Worm (Caenorhabditis elegans) whole organism, L4 larva: ENCODE results near the gene paml-1.

Experiments
- D1046.2 ChIP-seq: fragments of 200-800 bp; sonication (Bioruptor generic); IDR thresholded peaks from 2 replicates; pipeline ENCODE4 v1.3.6; 2022; ENCODE audit warnings: missing genetic modification characterization, missing compliant biosample characterization
- T20F7.1 ChIP-seq: fragments of 200-800 bp; sonication (Bioruptor generic); optimal IDR thresholded peaks from 2 replicates; lab custom pipeline; 2018; ENCODE audit warnings: mild to moderate bottlenecking, missing genetic modification characterization, missing compliant biosample characterization
- T26A8.4 ChIP-seq: fragments of 200-800 bp; sonication (Bioruptor generic); IDR thresholded peaks from 2 replicates; pipeline ENCODE4 v1.3.6; 2022; ENCODE audit warnings: missing genetic modification characterization, missing compliant biosample characterization
- Y75B8A.6 ChIP-seq: fragments of 200-800 bp; sonication (Bioruptor generic); IDR thresholded peaks from 2 replicates; pipeline ENCODE4 v1.3.6; 2022; ENCODE audit warnings: missing genetic modification reagents, missing genetic modification characterization, missing compliant biosample characterization
- aha-1 ChIP-seq: fragments of 150-350 bp; peaks from one replicate; lab custom pipeline; 2014; ENCODE audit warnings: missing biosample characterization, missing genetic modification characterization
- ama-1 ChIP-seq: fragments of 150-350 bp; optimal IDR thresholded peaks from 2 replicates; lab custom pipeline; 2014; ENCODE audit warnings: inconsistent platforms, mixed read lengths
- ceh-20 ChIP-seq: fragments of 200-800 bp; sonication (Bioruptor generic); IDR thresholded peaks from 2 replicates; pipeline ENCODE4 v1.3.6; 2022; ENCODE audit warnings: missing genetic modification reagents, missing genetic modification characterization, missing compliant biosample characterization
- ceh-32 ChIP-seq: sonication (generic microtip); optimal IDR thresholded peaks from 2 replicates; lab custom pipeline; 2016; ENCODE audit warnings: mild to moderate bottlenecking, missing genetic modification characterization, missing compliant biosample characterization; ENCODE audit not compliant: poor library complexity
- ceh-44 ChIP-seq: fragments of 200-800 bp; sonication (Bioruptor generic); IDR thresholded peaks from 2 replicates; pipeline ENCODE4 v1.3.6; 2022; ENCODE audit warnings: missing genetic modification reagents, missing genetic modification characterization, missing compliant biosample characterization
- ces-1 ChIP-seq: fragments of 150-350 bp; sonication (generic microtip); optimal IDR thresholded peaks from 4 replicates; lab custom pipeline; 2014; ENCODE audit warnings: missing biosample characterization, missing genetic modification reagents, missing genetic modification characterization
- daf-16 ChIP-seq, 3 experiments: sonication (generic microtip); optimal IDR thresholded peaks; 2 replicates each; lab custom pipeline; 2016 to 2017; ENCODE audit warnings: missing genetic modification characterization in 3 of 3, missing genetic modification reagents in 3 of 3, mild to moderate bottlenecking in 2 of 3, missing compliant biosample characterization in 2 of 3, missing biosample characterization in 1 of 3, moderate library complexity in 1 of 3
- daf-19 ChIP-seq: fragments of 200-800 bp; sonication (Bioruptor generic); conservative IDR thresholded peaks from 2 replicates; pipeline ENCODE4 v1.3.6; 2022; ENCODE audit warnings: missing genetic modification characterization, missing compliant biosample characterization
- dmd-6 ChIP-seq: fragments of 200-800 bp; sonication (Bioruptor generic); IDR thresholded peaks from 2 replicates; pipeline ENCODE4 v1.3.6; 2022; ENCODE audit warnings: missing genetic modification reagents, missing genetic modification characterization, missing compliant biosample characterization
- dve-1 ChIP-seq: sonication (generic microtip); optimal IDR thresholded peaks from 2 replicates; lab custom pipeline; 2017; ENCODE audit warnings: antibody characterized with exemption, mild to moderate bottlenecking, missing genetic modification characterization, missing compliant biosample characterization; ENCODE audit not compliant: insufficient read depth
- fkh-10 ChIP-seq: fragments of 150-350 bp; optimal IDR thresholded peaks from 2 replicates; lab custom pipeline; 2014; ENCODE audit warnings: missing biosample characterization, missing genetic modification reagents, missing genetic modification characterization
- hlh-11 ChIP-seq: fragments of 200-800 bp; sonication (Bioruptor generic); optimal IDR thresholded peaks from 2 replicates; lab custom pipeline; 2018; ENCODE audit warnings: mild to moderate bottlenecking, missing genetic modification characterization, missing compliant biosample characterization
- hlh-30 ChIP-seq: sonication (generic microtip); optimal IDR thresholded peaks from 2 replicates; lab custom pipeline; 2017; ENCODE audit warnings: antibody characterized with exemption, mild to moderate bottlenecking, missing genetic modification characterization, missing compliant biosample characterization; ENCODE audit not compliant: insufficient read depth
- hmg-1.1 ChIP-seq: fragments of 200-800 bp; sonication (Bioruptor generic); IDR thresholded peaks from 2 replicates; pipeline ENCODE4 v1.3.6; 2022; ENCODE audit warnings: missing genetic modification reagents, missing genetic modification characterization, missing compliant biosample characterization
- jun-1 ChIP-seq: fragments of 150-350 bp; optimal IDR thresholded peaks from 2 replicates; lab custom pipeline; 2014; ENCODE audit warnings: missing biosample characterization, missing genetic modification reagents, missing genetic modification characterization
- lin-1 ChIP-seq: fragments of 200-800 bp; sonication (Bioruptor generic); IDR thresholded peaks from 2 replicates; pipeline ENCODE4 v1.3.6; 2022; ENCODE audit warnings: missing genetic modification reagents, missing genetic modification characterization, missing compliant biosample characterization
- lin-29 ChIP-seq: fragments of 200-800 bp; sonication (Bioruptor generic); IDR thresholded peaks from 2 replicates; pipeline ENCODE4 v1.3.6; 2022; ENCODE audit warnings: missing genetic modification reagents, missing genetic modification characterization, missing compliant biosample characterization
- lin-39 ChIP-seq: fragments of 150-350 bp; optimal IDR thresholded peaks from 2 replicates; lab custom pipeline; 2014; ENCODE audit warnings: missing biosample characterization, missing genetic modification reagents, missing genetic modification characterization
- lir-3 ChIP-seq: sonication (generic microtip); optimal IDR thresholded peaks from 2 replicates; lab custom pipeline; 2016; ENCODE audit warnings: mild to moderate bottlenecking, missing genetic modification characterization, missing compliant biosample characterization
- lsy-2 ChIP-seq, 2 experiments: fragments of 150-350 bp in 1 of 2; sonication (generic microtip) in 1 of 2; optimal IDR thresholded peaks; 2 replicates each; lab custom pipeline; 2014 to 2017; ENCODE audit warnings: missing biosample characterization in 2 of 2, missing genetic modification characterization in 2 of 2
- madf-5 ChIP-seq, 2 experiments: fragments of 200-800 bp; sonication (Bioruptor generic); IDR thresholded peaks; 2 replicates each; pipeline ENCODE4 v1.3.6; 2022; ENCODE audit warnings: missing compliant biosample characterization in 2 of 2, missing genetic modification characterization in 2 of 2
- mep-1 ChIP-seq: fragments of 150-350 bp; sonication (generic microtip); optimal IDR thresholded peaks from 3 replicates; lab custom pipeline; 2014; ENCODE audit warnings: missing biosample characterization, missing genetic modification characterization
- mxl-2 ChIP-seq: fragments of 200-800 bp; sonication (Bioruptor generic); conservative IDR thresholded peaks from 2 replicates; pipeline ENCODE4 v1.3.6; 2022; ENCODE audit warnings: missing genetic modification reagents, missing genetic modification characterization, missing compliant biosample characterization
- nhr-102 ChIP-seq: sonication (generic microtip); optimal IDR thresholded peaks from 2 replicates; lab custom pipeline; 2016; ENCODE audit warnings: mild to moderate bottlenecking, missing genetic modification characterization, moderate library complexity, missing compliant biosample characterization
- nhr-111 ChIP-seq: fragments of 200-800 bp; sonication (Bioruptor generic); optimal IDR thresholded peaks from 2 replicates; lab custom pipeline; 2018; ENCODE audit warnings: mild to moderate bottlenecking, missing genetic modification characterization, missing compliant biosample characterization
- nhr-41 ChIP-seq: fragments of 200-800 bp; sonication (Bioruptor generic); IDR thresholded peaks from 2 replicates; pipeline ENCODE4 v1.3.6; 2022; ENCODE audit warnings: missing genetic modification reagents, missing genetic modification characterization, missing compliant biosample characterization
- nhr-76 ChIP-seq: fragments of 150-350 bp; optimal IDR thresholded peaks from 2 replicates; lab custom pipeline; 2014; ENCODE audit warnings: missing biosample characterization, missing genetic modification characterization
- saeg-2 ChIP-seq: fragments of 200-800 bp; sonication (Bioruptor generic); IDR thresholded peaks from 2 replicates; pipeline ENCODE4 v1.3.6; 2022; ENCODE audit warnings: missing genetic modification reagents, missing genetic modification characterization, missing compliant biosample characterization
- set-16 ChIP-seq: fragments of 200-800 bp; sonication (Bioruptor generic); IDR thresholded peaks from 2 replicates; pipeline ENCODE4 v1.3.6; 2022; ENCODE audit warnings: missing genetic modification reagents, missing genetic modification characterization, missing compliant biosample characterization
- skn-1 ChIP-seq: fragments of 150-350 bp; optimal IDR thresholded peaks from 2 replicates; lab custom pipeline; 2014; ENCODE audit warnings: missing biosample characterization, missing genetic modification characterization
- spr-3 ChIP-seq: fragments of 200-800 bp; sonication (Bioruptor generic); optimal IDR thresholded peaks from 2 replicates; lab custom pipeline; 2018; ENCODE audit warnings: mild to moderate bottlenecking, missing genetic modification characterization, missing compliant biosample characterization
- unc-130 ChIP-seq: sonication (generic microtip); optimal IDR thresholded peaks from 2 replicates; lab custom pipeline; 2016; ENCODE audit warnings: missing genetic modification reagents, missing genetic modification characterization, missing compliant biosample characterization
- unc-62 ChIP-seq, 3 experiments: fragments of 150-350 bp in 1 of 3; sonication (generic microtip); optimal IDR thresholded peaks in 2 of 3; peaks in 1 of 3; 1 replicate in 1 of 3; 2 replicates in 2 of 3; lab custom pipeline; 2014 to 2017; ENCODE audit warnings: missing biosample characterization in 3 of 3, missing genetic modification characterization in 3 of 3, missing genetic modification reagents in 3 of 3, missing genotype in 1 of 3
- ztf-11 ChIP-seq: fragments of 150-350 bp; optimal IDR thresholded peaks from 2 replicates; lab custom pipeline; 2014; ENCODE audit warnings: missing biosample characterization, missing genetic modification characterization

Gene paml-1

ce11 chrIII:10196796-10197195, 37.1 kb downstream of the paml-1 start:
- TF ChIP-seq ceh-20 (GFP tag; lab: Robert Waterston, UW) (no peak), daf-16 (GFP tag; optimal IDR thresholded peaks at IDR 0.05; lab: Kevin White, UChicago) (peak in 1 of 2 experiments; percentile 30), daf-16 (tag; optimal IDR thresholded peaks at IDR 0.05; lab: Kevin White, UChicago) (peak; percentile 100), dve-1 (tag; lab: Kevin White, UChicago) (peak; percentile 88), dmd-6 (GFP tag; lab: Robert Waterston, UW) (peak; percentile 59), jun-1 (tag; lab: Kevin White, UChicago) (no peak), ztf-11 (no peak)

- peak in 1 of 2 experiments; percentile 77 for TF ChIP-seq unc-62 (GFP tag; optimal IDR thresholded peaks at IDR 0.05 in 1 of 2; lab: Kevin White, UChicago)
- no peak for TF ChIP-seq unc-62 (tag; optimal IDR thresholded peaks at IDR 0.05; lab: Kevin White, UChicago)
- TF ChIP-seq aha-1 (tag; lab: Kevin White, UChicago): peak; percentile 54
- TF ChIP-seq D1046.2 (GFP tag; lab: Robert Waterston, UW): no peak
- no peak for TF ChIP-seq spr-3 (GFP tag; lab: Kevin White, UChicago)
- no peak for TF ChIP-seq madf-5 (GFP tag; IDR thresholded peaks at IDR 0.05; lab: Robert Waterston, UW)
Measured at ce11 chrIII:10195911-10196310, 38.0 kb downstream of the paml-1 start.

ce11 chrIII:10194569-10194968, 39.3 kb downstream of the paml-1 start:
- no peak for TF ChIP-seq lir-3 (tag; lab: Kevin White, UChicago)
- TF ChIP-seq mxl-2: no peak
- no peak for TF ChIP-seq nhr-76 (tag; lab: Kevin White, UChicago)
- TF ChIP-seq daf-19 (GFP tag; lab: Robert Waterston, UW): no peak
- no peak for TF ChIP-seq ama-1 (lab: Kevin White, UChicago)
- TF ChIP-seq unc-130 (GFP tag; lab: Kevin White, UChicago): no peak
- no peak for TF ChIP-seq Y75B8A.6 (GFP tag; lab: Robert Waterston, UW)
- TF ChIP-seq mep-1: no peak
- no peak for TF ChIP-seq T26A8.4 (GFP tag; lab: Robert Waterston, UW)

ce11 chrIII:10188912-10189311, 45.0 kb downstream of the paml-1 start, which contains the start of gene epac-1:
Gene epac-1, plus strand, starts transcription at chrIII:10189212.
- no peak for TF ChIP-seq set-16 (GFP tag; lab: Robert Waterston, UW)
- no peak for TF ChIP-seq saeg-2
- no peak for TF ChIP-seq lin-29 (GFP tag; lab: Robert Waterston, UW)
- TF ChIP-seq nhr-102: no peak
- no peak for TF ChIP-seq lin-39 (tag; lab: Kevin White, UChicago)
- TF ChIP-seq nhr-41 (GFP tag; lab: Robert Waterston, UW): no peak
- no peak for TF ChIP-seq hlh-11 (tag; lab: Kevin White, UChicago)
- TF ChIP-seq T20F7.1 (GFP tag; lab: Kevin White, UChicago): no peak
- TF ChIP-seq skn-1 (tag; lab: Kevin White, UChicago): no peak

ce11 chrIII:10187840-10188239, 46.0 kb downstream of the paml-1 start:
- TF ChIP-seq daf-16 (GFP tag; optimal IDR thresholded peaks at IDR 0.05; lab: Kevin White, UChicago): no peak
- no peak for TF ChIP-seq daf-16 (tag; optimal IDR thresholded peaks at IDR 0.05; lab: Kevin White, UChicago)
- TF ChIP-seq ceh-32 (tag; lab: Kevin White, UChicago): no peak
- TF ChIP-seq unc-62 (GFP tag; optimal IDR thresholded peaks at IDR 0.05 in 1 of 2; lab: Kevin White, UChicago): no peak
- TF ChIP-seq unc-62 (tag; optimal IDR thresholded peaks at IDR 0.05; lab: Kevin White, UChicago): no peak
- TF ChIP-seq hlh-30 (tag; lab: Kevin White, UChicago): no peak
- no peak for TF ChIP-seq ceh-44 (GFP tag; lab: Robert Waterston, UW)
- TF ChIP-seq lsy-2 (tag; optimal IDR thresholded peaks at IDR 0.05; lab: Kevin White, UChicago): peak in 1 of 2 experiments; percentile 8
- no peak for TF ChIP-seq nhr-102
- peak; percentile 66 for TF ChIP-seq hmg-1.1
- TF ChIP-seq aha-1 (tag; lab: Kevin White, UChicago): peak; percentile 43
- TF ChIP-seq lin-1 (GFP tag; lab: Robert Waterston, UW): no peak
- no peak for TF ChIP-seq nhr-111 (GFP tag; lab: Kevin White, UChicago)
- TF ChIP-seq fkh-10 (GFP tag; lab: Kevin White, UChicago): peak; percentile 75
- no peak for TF ChIP-seq ces-1
